Fruit fly (Drosophila melanogaster): ENCODE results near the gene kmr.

- TF ChIP-seq CTCF (optimal IDR thresholded peaks at IDR 0.05): no peak
- TF ChIP-seq CG8478 (optimal IDR thresholded peaks at IDR 0.05): no peak
Measured at dm6 chr3R:13726795-13727194, 11.8 kb downstream of the kmr start.
